Worm (Caenorhabditis elegans) whole organism, L3 larva: ENCODE data around the gene C40A11.8.

Experiments used
- ZK546.5 ChIP-seq: sonication (generic microtip); optimal IDR thresholded peaks from 2 replicates; lab custom pipeline; 2017; ENCODE audit warnings: missing biosample characterization, missing genetic modification characterization
- egl-27 ChIP-seq: sonication (generic microtip); optimal IDR thresholded peaks from 4 replicates; lab custom pipeline; 2017; ENCODE audit warnings: missing biosample characterization, missing genetic modification reagents, missing genetic modification characterization
- mdl-1 ChIP-seq: fragments of 150-350 bp; optimal IDR thresholded peaks from 2 replicates; lab custom pipeline; 2014; ENCODE audit warnings: missing biosample characterization, missing genetic modification characterization
- ztf-11 ChIP-seq: fragments of 150-350 bp; optimal IDR thresholded peaks from 2 replicates; lab custom pipeline; 2014; ENCODE audit warnings: missing biosample characterization, missing genetic modification characterization

ce11 chrII:2152455-2152854 is 1.7 kb upstream of the C40A11.8 start:
- TF ChIP-seq ztf-11 (tag; lab: Kevin White, UChicago) (no peak), mdl-1 (no peak), egl-27 (tag; lab: Kevin White, UChicago) (no peak), ZK546.5 (tag; lab: Kevin White, UChicago) (no peak)
